Fruit fly (Drosophila melanogaster): Measurements from ENCODE around the gene Lcp65Ab2.

The Lcp65Ab2 gene

dm6 chr3L:6173826-6174255 lies 27.4 kb downstream of the Lcp65Ab2 start, which contains the start of the genes fmt and CG7376 (continued):
- TF ChIP-seq Asciz (GFP tag; optimal IDR thresholded peaks at IDR 0.05), result no peak
- no peak for TF ChIP-seq ewg (GFP tag; optimal IDR thresholded peaks at IDR 0.05)
- peak; percentile 71 for TF ChIP-seq CG10267 (tag; optimal IDR thresholded peaks at IDR 0.05)
- no peak for TF ChIP-seq CG7556 (GFP tag; optimal IDR thresholded peaks at IDR 0.05)
- peak; percentile 85 for TF ChIP-seq CG7963 (GFP tag; IDR thresholded peaks at IDR 0.05; ENCODE audit: partially characterized antibody)
- no peak for TF ChIP-seq CG6765 (GFP tag; optimal IDR thresholded peaks at IDR 0.05)
- no peak for TF ChIP-seq CG14441 (GFP tag; IDR thresholded peaks at IDR 0.05)
- TF ChIP-seq lola (GFP tag; optimal IDR thresholded peaks at IDR 0.05), result peak in 1 of 3 experiments; percentile 61
- TF ChIP-seq CG10209 (GFP tag; optimal IDR thresholded peaks at IDR 0.05), result no peak
- no peak for TF ChIP-seq cad (GFP tag; optimal IDR thresholded peaks at IDR 0.05)
- no peak for TF ChIP-seq ken (GFP tag; IDR thresholded peaks at IDR 0.05)
- TF ChIP-seq Lpt (GFP tag; optimal IDR thresholded peaks at IDR 0.05), result no peak
- no peak for TF ChIP-seq CG8944 (GFP tag; optimal IDR thresholded peaks at IDR 0.05)
- TF ChIP-seq jigr1 (GFP tag; IDR thresholded peaks at IDR 0.05), result no peak
- peak; percentile 15 for TF ChIP-seq Ssrp (tag; optimal IDR thresholded peaks at IDR 0.05)
- no peak for TF ChIP-seq chif (GFP tag; optimal IDR thresholded peaks at IDR 0.05)
- TF ChIP-seq BEAF-32 (GFP tag; optimal IDR thresholded peaks at IDR 0.05), result peak; percentile 63
- no peak for TF ChIP-seq Doc2 (GFP tag; IDR thresholded peaks at IDR 0.05)
- TF ChIP-seq Bdp1 (GFP tag; optimal IDR thresholded peaks at IDR 0.05), result no peak
- TF ChIP-seq hb (GFP tag; IDR thresholded peaks at IDR 0.05; ENCODE audit: partially characterized antibody), result peak; percentile 86
- TF ChIP-seq CG9932 (GFP tag; IDR thresholded peaks at IDR 0.05), result no peak
- no peak for TF ChIP-seq CG1832 (GFP tag; optimal IDR thresholded peaks at IDR 0.05)
- TF ChIP-seq CG6683 (GFP tag; optimal IDR thresholded peaks at IDR 0.05), result no peak
- peak; percentile 68 for TF ChIP-seq CG12391 (tag; optimal IDR thresholded peaks at IDR 0.05)
- TF ChIP-seq CG33557 (GFP tag; optimal IDR thresholded peaks at IDR 0.05), result no peak
- TF ChIP-seq Dad (GFP tag; optimal IDR thresholded peaks at IDR 0.05), result no peak
- TF ChIP-seq Max (GFP tag; optimal IDR thresholded peaks at IDR 0.05), result peak; percentile 63
- no peak for TF ChIP-seq HLH54F (GFP tag; optimal IDR thresholded peaks at IDR 0.05)
- TF ChIP-seq Taf1 (GFP tag; IDR thresholded peaks at IDR 0.05), result no peak
- TF ChIP-seq sim (GFP tag; IDR thresholded peaks at IDR 0.05), result no peak
- TF ChIP-seq exex (tag; optimal IDR thresholded peaks at IDR 0.05), result no peak
- TF ChIP-seq HLHmδ (GFP tag; optimal IDR thresholded peaks at IDR 0.05), result no peak
- no peak for TF ChIP-seq kah (GFP tag; optimal IDR thresholded peaks at IDR 0.05)
- no peak for TF ChIP-seq sd (tag; optimal IDR thresholded peaks at IDR 0.05)
- peak; percentile 30 for TF ChIP-seq CG10979 (tag; optimal IDR thresholded peaks at IDR 0.05)

dm6 chr3L:6181776-6182175 lies 35.3 kb downstream of the Lcp65Ab2 start, which contains the start of gene CG10274:
Gene CG10274, minus strand, starts transcription at chr3L:6181829.
- TF ChIP-seq lab (GFP tag; optimal IDR thresholded peaks at IDR 0.05) (no peak), HmgD (GFP tag; optimal IDR thresholded peaks at IDR 0.05) (peak; percentile 6), bbx (GFP tag; IDR thresholded peaks at IDR 0.05; ENCODE audit: partially characterized antibody) (no peak), CG10147 (GFP tag; optimal IDR thresholded peaks at IDR 0.05) (no peak), lov (optimal IDR thresholded peaks at IDR 0.05) (no peak), lov (GFP tag; IDR thresholded peaks at IDR 0.05) (no peak), Aef1 (GFP tag; IDR thresholded peaks at IDR 0.05) (peak; percentile 61), Dek (tag; optimal IDR thresholded peaks at IDR 0.05) (no peak), Asciz (GFP tag; optimal IDR thresholded peaks at IDR 0.05) (no peak), CG9609 (GFP tag; optimal IDR thresholded peaks at IDR 0.05) (peak; percentile 67), pum (GFP tag; optimal IDR thresholded peaks at IDR 0.05) (peak; percentile 63), z (GFP tag; IDR thresholded peaks at IDR 0.05) (no peak), Hr39 (optimal IDR thresholded peaks at IDR 0.05) (no peak), Rx (GFP tag; IDR thresholded peaks at IDR 0.05) (no peak), tin (GFP tag; optimal IDR thresholded peaks at IDR 0.05) (peak; percentile 79), CG16779 (GFP tag; IDR thresholded peaks at IDR 0.05) (no peak), so (GFP tag; IDR thresholded peaks at IDR 0.05) (0 out of 3 replicates have a peak, but pooled peaks have one; percentile 13), CG5245 (GFP tag; optimal IDR thresholded peaks at IDR 0.05) (peak; percentile 47), cas (GFP tag; IDR thresholded peaks at IDR 0.05) (no peak)

Measured in whole organism, embryonic.